ENCODE assay signal across 1 fruit fly cellular context in the genomic region with DNA sequence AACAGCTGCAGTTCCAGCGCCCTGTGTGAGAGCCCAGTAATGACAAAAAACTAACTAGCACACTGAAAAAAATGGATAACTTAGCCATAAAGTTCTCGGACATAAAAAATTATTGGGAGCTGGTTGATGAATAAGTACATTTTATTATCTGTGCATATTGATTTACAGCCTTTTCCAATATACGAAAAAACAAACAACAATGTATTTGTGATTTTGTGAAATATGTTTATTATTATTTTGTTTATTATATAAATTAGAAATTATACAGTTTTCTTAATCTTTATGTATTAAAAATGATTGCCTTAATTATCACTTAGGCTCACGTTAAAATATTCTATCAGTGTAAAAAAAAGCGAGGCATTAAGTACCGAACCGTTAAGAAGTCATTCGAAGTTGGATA.
TF ChIP-seq lines count a peak whose summit lies in the region.

No protein-coding gene starts in this region.

TF ChIP-seq in whole organism, embryonic, 481 proteins besides CTCF, POLR2A, EP300 and RAD21 (continued from another document):
- TF ChIP-seq CG2116 (GFP tag; optimal IDR thresholded peaks at IDR 0.05; lab: Kevin White, UChicago) (no peak), CG1602 (GFP tag; optimal IDR thresholded peaks at IDR 0.05; lab: Kevin White, UChicago) (no peak), CG12659 (GFP tag; optimal IDR thresholded peaks at IDR 0.05; lab: Kevin White, UChicago) (peak; percentile 6), Side (GFP tag; optimal IDR thresholded peaks at IDR 0.05; lab: Kevin White, UChicago) (no peak), CG4424 (GFP tag; optimal IDR thresholded peaks at IDR 0.05; lab: Kevin White, UChicago) (peak; percentile 49), ewg (GFP tag; optimal IDR thresholded peaks at IDR 0.05; lab: Kevin White, UChicago) (peak; percentile 23), CG17359 (tag; optimal IDR thresholded peaks at IDR 0.05; lab: Kevin White, UChicago) (peak; percentile 26), ato (GFP tag; IDR thresholded peaks at IDR 0.05; lab: Robert Waterston, UW; ENCODE audit: partially characterized antibody) (no peak), trem (tag; optimal IDR thresholded peaks at IDR 0.05; lab: Kevin White, UChicago) (peak; percentile 45), Kr (GFP tag; optimal IDR thresholded peaks at IDR 0.05; lab: Kevin White, UChicago) (no peak), stc (GFP tag; IDR thresholded peaks at IDR 0.05; lab: Robert Waterston, UW) (no peak), zfh2 (GFP tag; optimal IDR thresholded peaks at IDR 0.05; lab: Kevin White, UChicago) (no peak), ATbp (GFP tag; optimal IDR thresholded peaks at IDR 0.05; lab: Kevin White, UChicago) (peak; percentile 36), CG6175 (GFP tag; IDR thresholded peaks at IDR 0.05; lab: Robert Waterston, UW) (no peak), luna (GFP tag; optimal IDR thresholded peaks at IDR 0.05; lab: Kevin White, UChicago) (no peak), CG3847 (GFP tag; IDR thresholded peaks at IDR 0.05; lab: Robert Waterston, UW) (no peak), Ssrp (tag; optimal IDR thresholded peaks at IDR 0.05; lab: Kevin White, UChicago) (peak; percentile 41), tna (GFP tag; IDR thresholded peaks at IDR 0.05; lab: Robert Waterston, UW; ENCODE audit: partially characterized antibody) (no peak), lola (GFP tag; optimal IDR thresholded peaks at IDR 0.05; lab: Kevin White, UChicago) (peak in 1 of 3 experiments; percentile 39), usp (GFP tag; optimal IDR thresholded peaks at IDR 0.05; lab: Kevin White, UChicago) (no peak), CG7839 (tag; optimal IDR thresholded peaks at IDR 0.05; lab: Kevin White, UChicago) (peak; percentile 24), CG3065 (GFP tag; optimal IDR thresholded peaks at IDR 0.05; lab: Kevin White, UChicago) (no peak), CG30403 (GFP tag; optimal IDR thresholded peaks at IDR 0.05; lab: Kevin White, UChicago) (peak; percentile 27), zf30C (GFP tag; optimal IDR thresholded peaks at IDR 0.05; lab: Kevin White, UChicago) (no peak), nmo (GFP tag; optimal IDR thresholded peaks at IDR 0.05; lab: Kevin White, UChicago) (peak; percentile 56), CG11504 (tag; optimal IDR thresholded peaks at IDR 0.05; lab: Kevin White, UChicago) (peak; percentile 64), bcd (GFP tag; optimal IDR thresholded peaks at IDR 0.05; lab: Kevin White, UChicago) (peak; percentile 26), Xrp1 (GFP tag; IDR thresholded peaks at IDR 0.05; lab: Robert Waterston, UW) (peak; percentile 47; the same call in 1 of the 2 replicates), knrl (GFP tag; IDR thresholded peaks at IDR 0.05; lab: Robert Waterston, UW; ENCODE audit: partially characterized antibody) (no peak), pho (GFP tag; optimal IDR thresholded peaks at IDR 0.05; lab: Kevin White, UChicago) (no peak), grau (tag; optimal IDR thresholded peaks at IDR 0.05; lab: Kevin White, UChicago) (peak; percentile 51), CG12104 (GFP tag; optimal IDR thresholded peaks at IDR 0.05; lab: Kevin White, UChicago) (no peak), Sox100B (GFP tag; optimal IDR thresholded peaks at IDR 0.05; lab: Kevin White, UChicago) (peak; percentile 31), CG6254 (GFP tag; optimal IDR thresholded peaks at IDR 0.05; lab: Kevin White, UChicago) (peak; percentile 1), Oli (tag; optimal IDR thresholded peaks at IDR 0.05; lab: Kevin White, UChicago) (peak; percentile 50), btn (GFP tag; optimal IDR thresholded peaks at IDR 0.05; lab: Kevin White, UChicago) (no peak), hb (GFP tag; IDR thresholded peaks at IDR 0.05; lab: Robert Waterston, UW; ENCODE audit: partially characterized antibody) (no peak), CG18764 (GFP tag; optimal IDR thresholded peaks at IDR 0.05; lab: Kevin White, UChicago) (no peak), Deaf1 (tag; optimal IDR thresholded peaks at IDR 0.05; lab: Kevin White, UChicago) (no peak), CG15269 (tag; optimal IDR thresholded peaks at IDR 0.05; lab: Kevin White, UChicago) (peak; percentile 9), CG10267 (tag; optimal IDR thresholded peaks at IDR 0.05; lab: Kevin White, UChicago) (peak; percentile 48), dan (GFP tag; IDR thresholded peaks at IDR 0.05; lab: Robert Waterston, UW) (no peak), D (optimal IDR thresholded peaks at IDR 0.05; lab: Kevin White, UChicago) (no peak), D (GFP tag; optimal IDR thresholded peaks at IDR 0.05; lab: Kevin White, UChicago) (peak; percentile 37), sc (optimal IDR thresholded peaks at IDR 0.05; lab: Kevin White, UChicago) (no peak), sc (GFP tag; optimal IDR thresholded peaks at IDR 0.05; lab: Kevin White, UChicago) (peak; percentile 12), CG8924 (tag; optimal IDR thresholded peaks at IDR 0.05; lab: Kevin White, UChicago) (peak; percentile 16), her (GFP tag; optimal IDR thresholded peaks at IDR 0.05; lab: Kevin White, UChicago) (no peak), CG18262 (tag; optimal IDR thresholded peaks at IDR 0.05; lab: Kevin White, UChicago) (peak; percentile 70), CG13287 (GFP tag; IDR thresholded peaks at IDR 0.05; lab: Robert Waterston, UW; ENCODE audit: partially characterized antibody) (no peak), oc (tag; optimal IDR thresholded peaks at IDR 0.05; lab: Kevin White, UChicago) (no peak), CG2712 (tag; optimal IDR thresholded peaks at IDR 0.05; lab: Kevin White, UChicago) (peak; percentile 66), CG10979 (tag; optimal IDR thresholded peaks at IDR 0.05; lab: Kevin White, UChicago) (peak; percentile 77), row (GFP tag; IDR thresholded peaks at IDR 0.05; lab: Robert Waterston, UW) (peak; percentile 34)
